Fruit fly (Drosophila melanogaster) whole organism, pupa: ENCODE measurements around the gene CG9135.

Experiments used
- CG10348 ChIP-seq: fragments of 200-800 bp; sonication (Bioruptor generic); IDR thresholded peaks from 2 replicates; pipeline ENCODE4 v1.3.6; 2022; ENCODE audit warnings: missing biosample characterization, missing genetic modification characterization
- CG12605 ChIP-seq: fragments of 200-800 bp; sonication (Bioruptor generic); IDR thresholded peaks from 2 replicates; pipeline ENCODE4 v1.3.6; 2022; ENCODE audit warnings: missing biosample characterization, missing genetic modification characterization
- CG13204 ChIP-seq: fragments of 200-800 bp; sonication (Bioruptor generic); optimal IDR thresholded peaks from 2 replicates; lab custom pipeline; 2018; ENCODE audit warnings: missing biosample characterization, mild to moderate bottlenecking, missing genetic modification characterization, moderate library complexity
- CG14655 ChIP-seq: fragments of 200-800 bp; sonication (Bioruptor generic); optimal IDR thresholded peaks from 3 replicates; lab custom pipeline; 2017; ENCODE audit warnings: mild to moderate bottlenecking, missing biosample characterization, missing genetic modification reagents, missing genetic modification characterization
- CG15710 ChIP-seq: fragments of 200-800 bp; sonication (Bioruptor generic); optimal IDR thresholded peaks from 2 replicates; lab custom pipeline; 2018; ENCODE audit warnings: missing biosample characterization, mild to moderate bottlenecking, missing genetic modification characterization, moderate library complexity
- CG17806 ChIP-seq: fragments of 200-800 bp; sonication (Bioruptor generic); optimal IDR thresholded peaks from 2 replicates; lab custom pipeline; 2018; ENCODE audit warnings: missing biosample characterization, mild to moderate bottlenecking, missing genetic modification characterization, moderate library complexity
- CG32121 ChIP-seq: fragments of 200-800 bp; sonication (Bioruptor generic); IDR thresholded peaks from 2 replicates; pipeline ENCODE4 v1.3.6; 2022; ENCODE audit warnings: missing biosample characterization, missing genetic modification characterization
- CG34367 ChIP-seq: fragments of 200-800 bp; sonication (Bioruptor generic); optimal IDR thresholded peaks from 2 replicates; lab custom pipeline; 2018; ENCODE audit warnings: missing biosample characterization, mild to moderate bottlenecking, missing genetic modification characterization
- CG4496 ChIP-seq: fragments of 200-800 bp; sonication (Bioruptor generic); IDR thresholded peaks from 3 replicates; pipeline ENCODE4 v1.3.6; 2022; ENCODE audit warnings: missing biosample characterization, missing genetic modification characterization
- CG8159 ChIP-seq: fragments of 200-800 bp; sonication (Bioruptor generic); optimal IDR thresholded peaks from 3 replicates; lab custom pipeline; 2018; ENCODE audit warnings: missing biosample characterization, mild to moderate bottlenecking, missing genetic modification characterization, moderate library complexity
- CG8301 ChIP-seq: fragments of 200-800 bp; sonication (Bioruptor generic); optimal IDR thresholded peaks from 2 replicates; lab custom pipeline; 2018; ENCODE audit warnings: missing biosample characterization, mild to moderate bottlenecking, missing genetic modification characterization
- CG9948 ChIP-seq: fragments of 200-800 bp; sonication (Bioruptor generic); optimal IDR thresholded peaks from 2 replicates; lab custom pipeline; 2018; ENCODE audit warnings: missing biosample characterization, mild to moderate bottlenecking, missing genetic modification characterization, moderate library complexity
- D1 ChIP-seq: fragments of 200-800 bp; sonication (Bioruptor generic); optimal IDR thresholded peaks from 2 replicates; lab custom pipeline; 2018; ENCODE audit warnings: missing biosample characterization, mild to moderate bottlenecking, missing genetic modification characterization, moderate library complexity
- EcR ChIP-seq: fragments of 200-800 bp; sonication (Bioruptor generic); optimal IDR thresholded peaks from 3 replicates; lab custom pipeline; 2019; ENCODE audit warnings: missing biosample characterization, missing genetic modification characterization, mild to moderate bottlenecking, moderate library complexity, missing genetic modification reagents
- Ets98B ChIP-seq: fragments of 200-800 bp; sonication (Bioruptor generic); IDR thresholded peaks from 2 replicates; pipeline ENCODE4 v1.3.6; 2022; ENCODE audit warnings: missing biosample characterization, missing genetic modification characterization
- Pif1A ChIP-seq: fragments of 200-800 bp; sonication (Bioruptor generic); optimal IDR thresholded peaks from 3 replicates; lab custom pipeline; 2016; ENCODE audit warnings: missing biosample characterization, missing genetic modification characterization
- Pif1B ChIP-seq: fragments of 200-800 bp; sonication (Bioruptor generic); optimal IDR thresholded peaks from 3 replicates; lab custom pipeline; 2016; ENCODE audit warnings: missing biosample characterization, missing genetic modification characterization
- Snoo ChIP-seq: fragments of 200-800 bp; sonication (Bioruptor generic); optimal IDR thresholded peaks from 3 replicates; lab custom pipeline; 2017; ENCODE audit warnings: missing biosample characterization, mild to moderate bottlenecking, missing genetic modification characterization, inconsistent platforms
- fd96Ca ChIP-seq: fragments of 200-800 bp; sonication (Bioruptor generic); IDR thresholded peaks from 3 replicates; pipeline ENCODE4 v1.3.6; 2022; ENCODE audit warnings: missing biosample characterization, missing genetic modification characterization
- gl ChIP-seq: fragments of 200-800 bp; sonication (Bioruptor generic); optimal IDR thresholded peaks from 2 replicates; lab custom pipeline; 2018; ENCODE audit warnings: missing biosample characterization, mild to moderate bottlenecking, missing genetic modification characterization
- rn ChIP-seq: fragments of 200-800 bp; sonication (Bioruptor generic); IDR thresholded peaks from 2 replicates; pipeline ENCODE4 v1.3.6; 2022; ENCODE audit warnings: missing biosample characterization, missing genetic modification characterization

The CG9135 gene

DNA sequence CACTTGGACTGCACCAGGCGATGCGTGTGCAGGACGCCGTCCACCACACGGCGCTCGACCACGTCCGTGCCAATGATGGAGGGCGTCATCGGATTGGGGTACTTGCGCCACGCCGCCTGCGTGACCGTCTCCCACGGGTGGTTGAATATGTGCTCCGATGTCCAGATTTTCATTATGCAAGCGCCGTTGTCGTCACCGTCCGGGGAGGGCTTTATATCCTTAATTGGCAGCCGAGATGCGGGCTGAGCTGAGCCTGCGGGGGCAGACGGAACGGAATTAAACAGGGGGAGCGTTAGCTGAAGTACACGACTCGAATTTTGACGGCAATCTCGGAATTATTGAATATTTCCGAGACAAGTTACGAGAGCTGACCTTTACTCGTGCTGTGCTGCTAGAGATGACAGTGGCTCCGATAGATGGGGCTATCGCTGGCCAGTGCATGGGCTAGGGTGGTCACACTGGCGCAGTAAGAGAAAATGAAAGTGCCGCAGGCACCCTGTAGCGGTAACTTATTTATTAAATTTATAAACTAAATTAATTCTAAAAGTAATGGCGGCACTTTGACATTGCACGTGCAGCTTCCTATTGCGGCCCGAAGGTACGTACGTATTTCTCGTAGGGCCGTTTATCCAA, 3.0 kb upstream of the CG9135 start, which contains the start of gene IPIP:
Gene IPIP, plus strand, starts transcription at position 475 of the 633 bp plus-strand sequence.
- TF ChIP-seq Pif1A (GFP tag; lab: Kevin White, UChicago) (no peak), Snoo (tag; lab: Kevin White, UChicago) (peak; percentile 24), CG8159 (tag; lab: Kevin White, UChicago) (peak; percentile 7), Pif1B (peak; percentile 17), CG32121 (no peak), CG8301 (tag; lab: Kevin White, UChicago) (no peak), Ets98B (GFP tag; lab: Robert Waterston, UW) (peak; percentile 32; the same call in 1 of the 2 replicates), EcR (GFP tag; lab: Kevin White, UChicago) (no peak), CG14655 (no peak), CG12605 (GFP tag; lab: Robert Waterston, UW) (no peak), CG34367 (tag; lab: Kevin White, UChicago) (no peak), CG17806 (no peak), CG15710 (tag; lab: Kevin White, UChicago) (peak; percentile 2), D1 (tag; lab: Kevin White, UChicago) (no peak), CG13204 (GFP tag; lab: Kevin White, UChicago) (no peak), rn (no peak), fd96Ca (no peak), CG10348 (GFP tag; lab: Robert Waterston, UW) (no peak), CG9948 (tag; lab: Kevin White, UChicago) (no peak), gl (no peak), CG4496 (peak; percentile 50; the same call in 1 of the 3 replicates)
- TF ChIP-seq, all 21 proteins: peak for 6

DNA sequence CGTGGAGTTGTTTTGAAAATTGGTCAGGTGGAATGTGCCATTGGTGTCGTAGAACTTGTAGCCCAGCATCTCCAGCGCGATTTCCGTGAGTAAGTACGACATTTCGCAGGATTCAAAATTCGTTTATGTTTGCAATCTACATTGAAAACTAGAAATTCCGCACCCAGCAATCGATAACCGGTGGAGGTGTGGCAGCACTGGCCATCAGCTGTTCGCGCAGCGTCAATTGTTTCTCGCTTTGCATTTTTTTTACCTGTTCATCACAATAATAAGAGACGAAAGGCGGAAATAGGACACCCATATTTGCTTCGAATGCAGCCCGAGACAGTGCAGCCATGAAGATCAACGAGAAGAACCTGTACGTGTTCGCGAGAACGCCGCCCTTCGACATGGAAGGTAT, 2.1 kb upstream of the CG9135 start, which contains the start of the genes CG34179 and slmo:
Gene CG34179, minus strand, starts transcription at position 165 of the 400 bp plus-strand sequence.
Gene slmo, minus strand, starts transcription at position 165 of the 400 bp plus-strand sequence.
- TF ChIP-seq EcR (GFP tag; lab: Kevin White, UChicago) (no peak), CG17806 (no peak), CG8301 (tag; lab: Kevin White, UChicago) (no peak), Pif1B (no peak), CG14655 (no peak), CG34367 (tag; lab: Kevin White, UChicago) (no peak), CG8159 (tag; lab: Kevin White, UChicago) (no peak), Pif1A (GFP tag; lab: Kevin White, UChicago) (no peak), CG4496 (no peak), fd96Ca (no peak), Ets98B (GFP tag; lab: Robert Waterston, UW) (no peak), Snoo (tag; lab: Kevin White, UChicago) (no peak), CG13204 (GFP tag; lab: Kevin White, UChicago) (no peak), gl (no peak), CG32121 (no peak)

DNA sequence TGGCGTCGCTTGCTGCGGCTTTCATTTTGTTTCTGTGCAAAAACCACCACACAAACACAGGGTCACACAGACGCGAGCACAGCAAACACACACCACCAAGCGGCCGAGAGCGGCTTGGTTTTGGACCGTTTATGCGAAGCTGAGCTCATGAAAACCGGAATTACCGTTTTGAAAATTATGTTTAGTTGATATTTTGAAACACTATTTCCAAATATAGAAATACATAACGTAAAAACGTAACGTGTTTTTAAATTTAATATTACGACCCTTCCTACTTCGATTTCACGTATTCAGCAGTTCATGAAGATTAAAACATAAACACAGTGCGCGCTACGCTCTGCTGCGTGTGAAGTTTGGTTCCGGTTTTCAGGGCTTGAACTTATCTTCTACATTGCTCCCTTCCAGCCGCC, 617 bp downstream of the CG9135 start:
- TF ChIP-seq Snoo (tag; lab: Kevin White, UChicago) (peak; percentile 96), fd96Ca (peak; percentile 94), gl (peak; percentile 93), CG8301 (tag; lab: Kevin White, UChicago) (peak; percentile 97), CG9948 (tag; lab: Kevin White, UChicago) (peak; percentile 90), Pif1A (GFP tag; lab: Kevin White, UChicago) (peak; percentile 98), Ets98B (GFP tag; lab: Robert Waterston, UW) (peak; percentile 97), CG15710 (tag; lab: Kevin White, UChicago) (peak; percentile 94), CG13204 (GFP tag; lab: Kevin White, UChicago) (peak; percentile 93), EcR (GFP tag; lab: Kevin White, UChicago) (peak; percentile 72), D1 (tag; lab: Kevin White, UChicago) (no peak), CG12605 (GFP tag; lab: Robert Waterston, UW) (peak; percentile 97), CG17806 (peak; percentile 93), CG4496 (peak; percentile 96), CG34367 (tag; lab: Kevin White, UChicago) (peak; percentile 94), CG14655 (peak; percentile 93), CG32121 (peak; percentile 95), CG10348 (GFP tag; lab: Robert Waterston, UW) (no peak), CG8159 (tag; lab: Kevin White, UChicago) (peak; percentile 94), Pif1B (peak; percentile 96), rn (peak; percentile 65; the same call in 1 of the 2 replicates)

DNA sequence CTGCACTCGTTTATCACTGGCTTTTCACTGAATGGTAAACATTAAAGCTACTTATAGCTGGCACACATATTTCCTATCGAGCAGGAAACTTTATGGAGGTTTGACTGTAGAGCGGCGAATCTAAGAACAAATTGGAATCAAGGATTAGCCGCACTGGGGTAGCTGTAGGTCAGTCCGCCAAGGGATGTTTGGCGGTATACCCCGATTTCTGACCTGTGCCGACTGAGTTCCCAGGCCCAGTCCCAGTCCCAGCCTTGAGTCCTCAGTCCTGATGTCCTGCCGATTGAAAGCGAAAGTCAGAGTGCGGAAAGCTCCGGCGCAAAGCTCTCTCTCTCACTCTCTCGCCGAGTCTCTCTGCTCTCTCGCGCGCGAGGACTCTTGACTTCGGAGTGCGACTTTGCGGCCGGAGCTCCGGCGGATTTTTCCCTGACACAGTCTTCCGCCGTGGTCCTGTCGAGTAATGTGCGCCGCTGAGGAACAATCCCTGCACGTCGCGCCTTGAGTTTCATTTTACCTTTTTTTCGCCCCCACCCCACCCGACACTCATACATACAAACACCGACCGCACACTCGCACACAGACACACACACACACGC, 3.4 kb downstream of the CG9135 start, which contains the start of gene CG13995:
Gene CG13995, plus strand, starts transcription at position 429 of the 596 bp plus-strand sequence.
- TF ChIP-seq Ets98B (GFP tag; lab: Robert Waterston, UW): peak; percentile 28; the same call in 1 of the 2 replicates
- TF ChIP-seq Pif1B: no peak
- TF ChIP-seq gl: peak; percentile 26
- peak; percentile 19; the same call in 1 of the 2 replicates for TF ChIP-seq CG32121
- 0 out of 2 replicates have a peak, but pooled peaks have one; percentile 11 for TF ChIP-seq CG12605 (GFP tag; lab: Robert Waterston, UW)
- peak; percentile 9 for TF ChIP-seq CG13204 (GFP tag; lab: Kevin White, UChicago)
- no peak for TF ChIP-seq Snoo (tag; lab: Kevin White, UChicago)
- TF ChIP-seq CG4496: 0 out of 3 replicates have a peak, but pooled peaks have one; percentile 42

DNA sequence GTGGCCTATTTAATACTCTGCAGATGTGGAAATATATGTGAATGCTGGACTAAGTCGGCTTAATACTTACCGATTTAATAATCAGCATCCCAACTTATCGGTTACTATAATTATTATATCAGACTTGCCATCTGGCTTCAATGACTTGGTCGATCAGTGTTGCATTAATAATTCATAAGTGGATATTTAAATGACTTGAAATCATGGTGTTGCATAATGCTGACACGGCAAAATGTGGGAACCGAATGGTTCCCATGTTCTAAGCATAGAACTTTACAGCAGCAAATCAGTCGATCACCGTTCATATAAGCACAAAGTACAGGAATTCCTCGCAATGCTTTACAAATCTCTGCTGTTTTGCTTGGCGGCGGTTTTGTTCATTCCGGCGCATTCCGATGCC, 9.6 kb downstream of the CG9135 start, which contains the start of gene CG34180:
Gene CG34180, plus strand, starts transcription at position 301 of the 400 bp plus-strand sequence.
- TF ChIP-seq CG15710 (tag; lab: Kevin White, UChicago): no peak
- TF ChIP-seq CG8301 (tag; lab: Kevin White, UChicago): no peak
- TF ChIP-seq fd96Ca: no peak
- no peak for TF ChIP-seq CG9948 (tag; lab: Kevin White, UChicago)
- no peak for TF ChIP-seq CG8159 (tag; lab: Kevin White, UChicago)
- TF ChIP-seq, all 21 proteins: peak for 0
